Fruit fly (Drosophila melanogaster): ENCODE measurements around the gene Axs.

The Axs gene

DNA sequence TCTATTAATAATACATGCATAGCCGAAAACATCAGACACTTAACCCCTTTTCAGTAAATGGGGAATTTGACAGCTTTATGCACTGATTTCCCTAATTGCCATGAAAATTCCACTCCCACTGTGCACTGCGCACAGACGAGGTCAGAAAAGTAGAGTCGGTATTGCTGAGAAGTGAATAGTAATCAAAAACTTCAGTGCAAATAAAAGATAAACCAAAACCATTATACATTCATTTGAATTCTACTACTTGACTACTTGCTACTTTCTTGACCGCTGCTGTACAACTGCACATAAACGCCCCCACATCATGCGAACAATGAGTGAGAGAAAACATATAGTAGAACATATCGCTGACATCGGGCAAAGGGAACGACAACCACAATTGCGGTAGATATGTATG lies 7.7 kb upstream of the Axs start (continued):
- TF ChIP-seq Myb (GFP tag; optimal IDR thresholded peaks at IDR 0.05) (peak; percentile 64), sens (GFP tag) (peak; percentile 98), gt (GFP tag; IDR thresholded peaks at IDR 0.05) (peak; percentile 24; the same call in 1 of the 2 replicates), BtbVII (GFP tag; optimal IDR thresholded peaks at IDR 0.05) (peak; percentile 43), pzg (GFP tag; optimal IDR thresholded peaks at IDR 0.05) (no peak), CrebB (tag; optimal IDR thresholded peaks at IDR 0.05) (peak; percentile 74), H2.0 (GFP tag; IDR thresholded peaks at IDR 0.05) (peak; percentile 92), CG13894 (tag; optimal IDR thresholded peaks at IDR 0.05) (no peak), mam (GFP tag; optimal IDR thresholded peaks at IDR 0.05) (peak; percentile 75), CG7928 (GFP tag; optimal IDR thresholded peaks at IDR 0.05) (peak; percentile 1), CG15696 (tag; optimal IDR thresholded peaks at IDR 0.05) (peak; percentile 50), CG17328 (GFP tag; IDR thresholded peaks at IDR 0.05) (peak; percentile 94), yki (optimal IDR thresholded peaks at IDR 0.05) (no peak), Hey (tag; optimal IDR thresholded peaks at IDR 0.05) (peak; percentile 20), H15 (GFP tag; IDR thresholded peaks at IDR 0.05) (peak; percentile 83), bbx (GFP tag; IDR thresholded peaks at IDR 0.05; ENCODE audit: partially characterized antibody) (no peak), Stat92E (GFP tag; optimal IDR thresholded peaks at IDR 0.05) (peak in 1 of 3 experiments; percentile 45), CG11723 (GFP tag; optimal IDR thresholded peaks at IDR 0.05) (peak; percentile 76), Sox102F (GFP tag; optimal IDR thresholded peaks at IDR 0.05) (peak; percentile 93), pita (GFP tag; optimal IDR thresholded peaks at IDR 0.05) (no peak), CG6791 (GFP tag; IDR thresholded peaks at IDR 0.05; ENCODE audit: partially characterized antibody) (no peak), CG32532 (GFP tag; IDR thresholded peaks at IDR 0.05) (peak; percentile 85), tna (GFP tag; IDR thresholded peaks at IDR 0.05; ENCODE audit: partially characterized antibody) (no peak), CG13296 (GFP tag; optimal IDR thresholded peaks at IDR 0.05) (peak; percentile 61), br (optimal IDR thresholded peaks at IDR 0.05) (no peak), CG32772 (GFP tag; IDR thresholded peaks at IDR 0.05) (peak; percentile 83), corto (GFP tag; optimal IDR thresholded peaks at IDR 0.05) (no peak), z (GFP tag; IDR thresholded peaks at IDR 0.05) (peak; percentile 69; the same call in 2 of the 3 replicates), ranshi (GFP tag; IDR thresholded peaks at IDR 0.05) (peak; percentile 87), CG13775 (GFP tag; optimal IDR thresholded peaks at IDR 0.05) (peak; percentile 72), CG8089 (GFP tag; optimal IDR thresholded peaks at IDR 0.05) (peak; percentile 74), row (GFP tag; IDR thresholded peaks at IDR 0.05) (peak; percentile 88), CG12219 (GFP tag; optimal IDR thresholded peaks at IDR 0.05) (peak; percentile 86), pfk (GFP tag; optimal IDR thresholded peaks at IDR 0.05) (no peak), lab (GFP tag; optimal IDR thresholded peaks at IDR 0.05) (peak; percentile 85), ro (GFP tag; IDR thresholded peaks at IDR 0.05) (peak; percentile 59), Deaf1 (tag; optimal IDR thresholded peaks at IDR 0.05) (peak; percentile 44), emc (GFP tag; optimal IDR thresholded peaks at IDR 0.05) (peak; percentile 49), Hand (GFP tag; optimal IDR thresholded peaks at IDR 0.05) (no peak), Dip2 (GFP tag; IDR thresholded peaks at IDR 0.05) (no peak), CG16815 (GFP tag; optimal IDR thresholded peaks at IDR 0.05) (peak; percentile 76), CG1233 (GFP tag; optimal IDR thresholded peaks at IDR 0.05) (peak; percentile 77), Blimp-1 (GFP tag; optimal IDR thresholded peaks at IDR 0.05) (peak; percentile 82), wek (GFP tag; optimal IDR thresholded peaks at IDR 0.05) (peak; percentile 74), CG34224 (GFP tag; IDR thresholded peaks at IDR 0.05; ENCODE audit: partially characterized antibody) (no peak), exex (tag; optimal IDR thresholded peaks at IDR 0.05) (no peak), CG16813 (GFP tag; IDR thresholded peaks at IDR 0.05; ENCODE audit: partially characterized antibody) (no peak), Ssrp (tag; optimal IDR thresholded peaks at IDR 0.05) (peak; percentile 86), bowl (GFP tag; IDR thresholded peaks at IDR 0.05) (peak; percentile 81), Nf-YB (GFP tag; optimal IDR thresholded peaks at IDR 0.05) (peak; percentile 63), CG3281 (GFP tag; optimal IDR thresholded peaks at IDR 0.05) (peak; percentile 52)

Data from whole organism, embryonic.